Worm (Caenorhabditis elegans): ENCODE results near the gene sdz-15.

DNA sequence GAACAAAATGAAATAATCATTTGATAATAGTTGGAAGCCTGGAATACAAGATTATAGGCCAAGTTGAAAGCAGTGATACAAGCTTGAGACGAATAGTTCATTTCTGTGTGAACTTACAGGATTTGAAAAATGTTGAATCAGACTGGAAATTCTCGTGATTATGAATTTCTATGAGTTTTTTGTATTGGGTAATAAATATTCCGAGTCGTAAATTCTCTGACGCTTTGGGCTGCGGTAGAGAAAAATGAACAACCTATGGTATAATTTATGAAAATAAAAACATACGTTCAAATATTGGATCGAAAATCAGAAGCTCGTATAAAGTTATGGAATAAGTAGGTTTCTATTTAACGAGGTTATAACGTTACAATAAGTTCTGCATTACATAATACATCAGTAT is 5.5 kb upstream of the sdz-15 start, which contains the start of gene srb-11:
- TF ChIP-seq him-1 (tag; optimal IDR thresholded peaks at IDR 0.05) (no peak), dao-5 (tag; optimal IDR thresholded peaks at IDR 0.05) (no peak)
